Fruit fly (Drosophila melanogaster) whole organism, embryonic: ENCODE results near the gene Cyp6v1.
A peak's percentile ranks its signal among the peaks of the same experiment; 100 is the strongest.

ENCODE experiments used
- Atf3 ChIP-seq: fragments of 200-800 bp; sonication (Bioruptor generic); optimal IDR thresholded peaks from 3 replicates; lab custom pipeline; 2016; ENCODE audit warnings: missing biosample characterization, missing genetic modification characterization
- Bteb2 ChIP-seq: fragments of 200-800 bp; sonication (Bioruptor generic); optimal IDR thresholded peaks from 2 replicates; lab custom pipeline; 2016; ENCODE audit warnings: missing biosample characterization, missing genetic modification characterization
- CG10654 ChIP-seq: fragments of 200-800 bp; sonication (Bioruptor generic); optimal IDR thresholded peaks from 2 replicates; lab custom pipeline; 2016; ENCODE audit warnings: missing biosample characterization, missing genetic modification characterization
- CG10979 ChIP-seq: fragments of 200-800 bp; sonication (Bioruptor generic); optimal IDR thresholded peaks from 2 replicates; lab custom pipeline; 2018; ENCODE audit warnings: missing biosample characterization, mild to moderate bottlenecking, missing genetic modification characterization, moderate library complexity
- CG14050 ChIP-seq: fragments of 200-800 bp; sonication (Bioruptor generic); IDR thresholded peaks from 3 replicates; pipeline ENCODE4 v1.3.6; 2022; ENCODE audit warnings: missing biosample characterization, missing genetic modification characterization
- CG14710 ChIP-seq: fragments of 200-800 bp; sonication (Bioruptor generic); optimal IDR thresholded peaks from 3 replicates; lab custom pipeline; 2019; ENCODE audit warnings: missing biosample characterization, mild to moderate bottlenecking, missing genetic modification characterization, moderate library complexity
- CG15479 ChIP-seq: fragments of 200-800 bp; sonication (Bioruptor generic); optimal IDR thresholded peaks from 3 replicates; lab custom pipeline; 2019; ENCODE audit warnings: missing biosample characterization, mild to moderate bottlenecking, missing genetic modification characterization, moderate library complexity
- CG15514 ChIP-seq: fragments of 200-800 bp; sonication (Bioruptor generic); optimal IDR thresholded peaks from 3 replicates; lab custom pipeline; 2017; ENCODE audit warnings: missing biosample characterization, missing genetic modification characterization, mild to moderate bottlenecking, moderate library complexity, missing genetic modification reagents
- CG16815 ChIP-seq: fragments of 200-800 bp; sonication (Bioruptor generic); optimal IDR thresholded peaks from 3 replicates; lab custom pipeline; 2017; ENCODE audit warnings: missing biosample characterization, mild to moderate bottlenecking, missing genetic modification characterization
- CG16863 ChIP-seq: fragments of 200-800 bp; sonication (Bioruptor generic); optimal IDR thresholded peaks from 3 replicates; lab custom pipeline; 2016; ENCODE audit warnings: missing biosample characterization, missing genetic modification characterization
- CG17912 ChIP-seq: fragments of 200-800 bp; sonication (Bioruptor generic); optimal IDR thresholded peaks from 2 replicates; lab custom pipeline; 2018; ENCODE audit warnings: missing biosample characterization, mild to moderate bottlenecking, missing genetic modification characterization
- CG2202 ChIP-seq: fragments of 200-800 bp; sonication (Bioruptor generic); optimal IDR thresholded peaks from 2 replicates; lab custom pipeline; 2018; ENCODE audit warnings: missing biosample characterization, mild to moderate bottlenecking, missing genetic modification characterization
- CG2678 ChIP-seq: fragments of 200-800 bp; sonication (Bioruptor generic); optimal IDR thresholded peaks from 3 replicates; lab custom pipeline; 2019; ENCODE audit warnings: missing biosample characterization, mild to moderate bottlenecking, missing genetic modification characterization, moderate library complexity
- CG34224 ChIP-seq: fragments of 200-800 bp; sonication (Bioruptor generic); IDR thresholded peaks from 3 replicates; pipeline ENCODE4 v1.3.6; 2022; ENCODE audit warnings: missing biosample characterization, missing genetic modification characterization; ENCODE audit not compliant: partially characterized antibody
- CG3726 ChIP-seq: fragments of 200-800 bp; sonication (Bioruptor generic); IDR thresholded peaks from 3 replicates; pipeline ENCODE4, ENCODE4 v1.3.6; 2022; ENCODE audit warnings: missing biosample characterization, missing genetic modification characterization
- CG4404 ChIP-seq: fragments of 200-800 bp; sonication (Bioruptor generic); IDR thresholded peaks from 2 replicates; pipeline ENCODE4 v1.3.6; 2022; ENCODE audit warnings: missing biosample characterization, missing genetic modification characterization
- CG4617 ChIP-seq: fragments of 200-800 bp; sonication (Bioruptor generic); optimal IDR thresholded peaks from 3 replicates; lab custom pipeline; 2016; ENCODE audit warnings: missing biosample characterization, missing genetic modification characterization, borderline replicate concordance
- CG5245 ChIP-seq: fragments of 200-800 bp; sonication (Bioruptor generic); optimal IDR thresholded peaks from 3 replicates; lab custom pipeline; 2016; ENCODE audit warnings: missing biosample characterization, missing genetic modification characterization
- CG6272 ChIP-seq: fragments of 200-800 bp; sonication (Bioruptor generic); IDR thresholded peaks from 2 replicates; pipeline ENCODE4 v1.3.6; 2022; ENCODE audit warnings: missing biosample characterization, missing genetic modification characterization
- CG7786 ChIP-seq: fragments of 200-800 bp; sonication (Bioruptor generic); optimal IDR thresholded peaks from 2 replicates; lab custom pipeline; 2016; ENCODE audit warnings: missing biosample characterization, missing genetic modification characterization
- CG7839 ChIP-seq: fragments of 200-800 bp; sonication (Bioruptor generic); optimal IDR thresholded peaks from 3 replicates; lab custom pipeline; 2018; ENCODE audit warnings: missing biosample characterization, mild to moderate bottlenecking, missing genetic modification characterization, moderate library complexity
- CG9609 ChIP-seq: fragments of 200-800 bp; sonication (Bioruptor generic); optimal IDR thresholded peaks from 3 replicates; lab custom pipeline; 2016; ENCODE audit warnings: missing biosample characterization, missing genetic modification characterization
- D ChIP-seq, 2 experiments: fragments of 200-800 bp in 1 of 2; fragments of >200 bp in 1 of 2; sonication (Bioruptor generic) in 1 of 2; optimal IDR thresholded peaks; 2 replicates in 1 of 2; 3 replicates in 1 of 2; lab custom pipeline; 2017; ENCODE audit warnings: mild to moderate bottlenecking in 1 of 2, missing biosample characterization in 1 of 2, missing genetic modification characterization in 1 of 2, missing genetic modification reagents in 1 of 2
- D19A ChIP-seq: fragments of 200-800 bp; optimal IDR thresholded peaks from 3 replicates; lab custom pipeline; 2019; ENCODE audit warnings: missing biosample characterization, mild to moderate bottlenecking, missing genetic modification characterization, moderate library complexity
- Eip74EF ChIP-seq, 2 experiments: fragments of 200-800 bp in 1 of 2; fragments of >200 bp in 1 of 2; sonication (Bioruptor generic) in 1 of 2; optimal IDR thresholded peaks; 2 replicates each; lab custom pipeline; 2017 to 2019; ENCODE audit warnings: missing biosample characterization in 2 of 2, missing genetic modification characterization in 2 of 2, mild to moderate bottlenecking in 1 of 2, moderate library complexity in 1 of 2
- Fer1 ChIP-seq: fragments of 200-800 bp; sonication (Bioruptor generic); optimal IDR thresholded peaks from 2 replicates; lab custom pipeline; 2017; ENCODE audit warnings: missing biosample characterization, mild to moderate bottlenecking, missing genetic modification characterization
- GATAe ChIP-seq: fragments of 200-800 bp; sonication (Bioruptor generic); conservative IDR thresholded peaks from 2 replicates; pipeline ENCODE4 v1.3.6; 2022; ENCODE audit warnings: missing biosample characterization, missing genetic modification characterization
- Gsc ChIP-seq: fragments of 200-800 bp; sonication (Bioruptor generic); IDR thresholded peaks from 2 replicates; pipeline ENCODE4 v1.3.6; 2022; ENCODE audit warnings: missing biosample characterization, missing genetic modification characterization
- Hsf ChIP-seq: fragments of 200-800 bp; sonication (Bioruptor generic); optimal IDR thresholded peaks from 3 replicates; lab custom pipeline; 2016; ENCODE audit warnings: missing biosample characterization, missing genetic modification characterization
- MTF-1 ChIP-seq: fragments of 200-800 bp; sonication (Bioruptor generic); optimal IDR thresholded peaks from 2 replicates; lab custom pipeline; 2018; ENCODE audit warnings: missing biosample characterization, mild to moderate bottlenecking, missing genetic modification characterization, borderline replicate concordance
- Med ChIP-seq: fragments of 200-800 bp; sonication (Bioruptor generic); peaks from one replicate; lab custom pipeline; 2016; ENCODE audit warnings: missing biosample characterization, missing genetic modification characterization, mild to moderate bottlenecking, inconsistent platforms, moderate library complexity
- Mes4 ChIP-seq: fragments of 200-800 bp; sonication (Bioruptor generic); optimal IDR thresholded peaks from 2 replicates; lab custom pipeline; 2016; ENCODE audit warnings: missing biosample characterization, missing genetic modification characterization
- Nf-YB ChIP-seq: fragments of 200-800 bp; sonication (Bioruptor generic); optimal IDR thresholded peaks from 3 replicates; lab custom pipeline; 2019; ENCODE audit warnings: missing biosample characterization, mild to moderate bottlenecking, missing genetic modification characterization, moderate library complexity
- Sry-δ ChIP-seq: fragments of 200-800 bp; sonication (Bioruptor generic); optimal IDR thresholded peaks from 2 replicates; lab custom pipeline; 2016; ENCODE audit warnings: missing biosample characterization, missing genetic modification characterization
- ap ChIP-seq: fragments of 200-800 bp; sonication (Bioruptor generic); IDR thresholded peaks from 2 replicates; pipeline ENCODE4 v1.3.6; 2022; ENCODE audit warnings: missing biosample characterization, missing genetic modification characterization
- bab2 ChIP-seq: fragments of 200-800 bp; sonication (Bioruptor generic); optimal IDR thresholded peaks from 2 replicates; lab custom pipeline; 2016; ENCODE audit warnings: missing biosample characterization, missing genetic modification characterization
- cad ChIP-seq: fragments of >200 bp; optimal IDR thresholded peaks from 2 replicates; lab custom pipeline; 2017; ENCODE audit warnings: missing biosample characterization, missing genetic modification characterization
- cato ChIP-seq: fragments of 200-800 bp; sonication (Bioruptor generic); optimal IDR thresholded peaks from 2 replicates; lab custom pipeline; 2016; ENCODE audit warnings: missing biosample characterization, missing genetic modification characterization, borderline replicate concordance
- chinmo ChIP-seq: fragments of 200-800 bp; sonication (Bioruptor generic); IDR thresholded peaks from 4 replicates; pipeline ENCODE4 v1.3.6; 2022; ENCODE audit warnings: missing biosample characterization, missing genetic modification characterization; ENCODE audit not compliant: partially characterized antibody
- dati ChIP-seq: fragments of 200-800 bp; sonication (Bioruptor generic); IDR thresholded peaks from 2 replicates; pipeline ENCODE4 v1.3.6; 2022; ENCODE audit warnings: missing biosample characterization, missing genetic modification characterization
- fd64A ChIP-seq: fragments of 200-800 bp; sonication (Bioruptor generic); optimal IDR thresholded peaks from 3 replicates; lab custom pipeline; 2018; ENCODE audit warnings: missing biosample characterization, mild to moderate bottlenecking, missing genetic modification characterization
- her ChIP-seq: fragments of 200-800 bp; sonication (Bioruptor generic); optimal IDR thresholded peaks from 2 replicates; lab custom pipeline; 2016; ENCODE audit warnings: missing biosample characterization, missing genetic modification characterization
- jumu ChIP-seq: fragments of 200-800 bp; sonication (Bioruptor generic); optimal IDR thresholded peaks from 3 replicates; lab custom pipeline; 2016; ENCODE audit warnings: missing biosample characterization, missing genetic modification characterization
- salm ChIP-seq: fragments of 200-800 bp; sonication (Bioruptor generic); optimal IDR thresholded peaks from 2 replicates; lab custom pipeline; 2018; ENCODE audit warnings: missing biosample characterization, mild to moderate bottlenecking, missing genetic modification characterization
- seq ChIP-seq: fragments of 200-800 bp; sonication (Bioruptor generic); IDR thresholded peaks from 2 replicates; pipeline ENCODE4 v1.3.6; 2022; ENCODE audit warnings: missing biosample characterization, missing genetic modification characterization
- slp2 ChIP-seq: fragments of 200-800 bp; sonication (Bioruptor generic); optimal IDR thresholded peaks from 2 replicates; lab custom pipeline; 2016; ENCODE audit warnings: missing biosample characterization, missing genetic modification characterization
- twi ChIP-seq: fragments of 200-800 bp; optimal IDR thresholded peaks from 2 replicates; lab custom pipeline; 2019; ENCODE audit warnings: missing biosample characterization, mild to moderate bottlenecking, missing genetic modification characterization, moderate library complexity
- unc-4 ChIP-seq: fragments of 200-800 bp; sonication (Bioruptor generic); IDR thresholded peaks from 2 replicates; pipeline ENCODE4 v1.3.6; 2022; ENCODE audit warnings: missing biosample characterization, missing genetic modification characterization; ENCODE audit not compliant: partially characterized antibody
- vfl ChIP-seq: fragments of 200-800 bp; sonication (Bioruptor generic); optimal IDR thresholded peaks from 2 replicates; lab custom pipeline; 2016; ENCODE audit warnings: missing biosample characterization, missing genetic modification characterization
- vnd ChIP-seq: fragments of 200-800 bp; sonication (Bioruptor generic); IDR thresholded peaks from 3 replicates; pipeline ENCODE4 v1.3.6; 2022; ENCODE audit warnings: missing biosample characterization, missing genetic modification characterization; ENCODE audit not compliant: partially characterized antibody
- yki ChIP-seq: fragments of >200 bp; optimal IDR thresholded peaks from 3 replicates; lab custom pipeline; 2018

Cyp6v1 gene

DNA sequence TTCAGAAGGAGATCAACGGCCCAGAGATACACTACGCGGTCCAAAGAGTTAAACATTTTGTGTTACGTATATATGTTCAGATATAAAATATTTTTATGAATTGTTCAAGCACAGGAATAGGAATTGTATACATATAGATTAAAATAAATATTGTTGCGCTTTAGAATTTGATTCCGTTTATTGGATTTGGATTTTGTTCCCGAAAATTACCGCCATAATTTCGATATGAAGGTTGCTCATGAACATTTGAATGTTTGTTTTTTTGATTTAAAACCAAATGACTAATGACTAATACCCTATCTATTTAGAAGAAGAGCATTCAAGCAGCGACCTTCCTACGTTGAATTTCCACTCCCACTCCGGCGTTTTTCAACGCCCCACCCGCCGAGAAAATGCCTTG, 13.0 kb upstream of the Cyp6v1 start (continued):
- no peak for TF ChIP-seq slp2 (GFP tag; lab: Kevin White, UChicago)
- no peak for TF ChIP-seq seq (GFP tag; lab: Robert Waterston, UW)
- no peak for TF ChIP-seq dati (GFP tag; lab: Robert Waterston, UW)
- TF ChIP-seq CG15514: no peak
- no peak for TF ChIP-seq her (GFP tag; lab: Kevin White, UChicago)
- TF ChIP-seq yki (lab: Kevin White, UChicago): no peak
- TF ChIP-seq CG10654: no peak
- no peak for TF ChIP-seq CG16863 (GFP tag; lab: Kevin White, UChicago)
- TF ChIP-seq CG2202 (tag; lab: Kevin White, UChicago): peak; percentile 16
- TF ChIP-seq CG15479 (GFP tag; lab: Kevin White, UChicago): no peak
- TF ChIP-seq Nf-YB (GFP tag; lab: Kevin White, UChicago): no peak
- TF ChIP-seq Gsc: no peak
- peak; percentile 57 for TF ChIP-seq CG14710 (tag; lab: Kevin White, UChicago)
- peak; percentile 3 for TF ChIP-seq CG5245
- TF ChIP-seq CG4617: no peak
- TF ChIP-seq CG7839 (tag; lab: Kevin White, UChicago): peak; percentile 42
- TF ChIP-seq chinmo: no peak
- no peak for TF ChIP-seq CG9609 (GFP tag; lab: Kevin White, UChicago)
- TF ChIP-seq CG17912 (GFP tag; lab: Kevin White, UChicago): no peak
- TF ChIP-seq cad (GFP tag; lab: Kevin White, UChicago): no peak
- TF ChIP-seq bab2 (GFP tag; lab: Kevin White, UChicago): no peak
- no peak for TF ChIP-seq Fer1
- no peak for TF ChIP-seq D (optimal IDR thresholded peaks at IDR 0.05; lab: Kevin White, UChicago)
- TF ChIP-seq D (GFP tag; optimal IDR thresholded peaks at IDR 0.05; lab: Kevin White, UChicago): peak; percentile 62
- TF ChIP-seq fd64A: no peak
- TF ChIP-seq CG10979: peak; percentile 72
- TF ChIP-seq MTF-1 (GFP tag; lab: Kevin White, UChicago): no peak
- TF ChIP-seq salm (tag; lab: Kevin White, UChicago): no peak
- no peak for TF ChIP-seq jumu (GFP tag; lab: Kevin White, UChicago)
- no peak for TF ChIP-seq vnd (GFP tag; lab: Robert Waterston, UW)
- no peak for TF ChIP-seq CG6272 (GFP tag; lab: Robert Waterston, UW)
- TF ChIP-seq Atf3 (GFP tag; lab: Kevin White, UChicago): no peak
- TF ChIP-seq twi: peak; percentile 7
- no peak for TF ChIP-seq Mes4 (GFP tag; lab: Kevin White, UChicago)
- no peak for TF ChIP-seq Sry-δ
- no peak for TF ChIP-seq CG14050 (GFP tag; lab: Robert Waterston, UW)
- TF ChIP-seq Bteb2: no peak
- TF ChIP-seq Hsf (GFP tag; lab: Kevin White, UChicago): peak; percentile 4
- TF ChIP-seq Med (GFP tag; lab: Kevin White, UChicago): no peak
- TF ChIP-seq CG7786 (GFP tag; lab: Kevin White, UChicago): no peak
- TF ChIP-seq CG3726: no peak
- no peak for TF ChIP-seq GATAe (GFP tag; lab: Robert Waterston, UW)
- no peak for TF ChIP-seq vfl (GFP tag; lab: Kevin White, UChicago)
- no peak for TF ChIP-seq unc-4
- TF ChIP-seq ap: no peak
- TF ChIP-seq CG34224 (GFP tag; lab: Robert Waterston, UW): no peak
- TF ChIP-seq CG16815 (GFP tag; lab: Kevin White, UChicago): peak; percentile 38
- TF ChIP-seq CG4404 (GFP tag; lab: Robert Waterston, UW): no peak
- TF ChIP-seq CG2678 (tag; lab: Kevin White, UChicago): peak; percentile 52
- TF ChIP-seq Eip74EF (GFP tag; optimal IDR thresholded peaks at IDR 0.05; lab: Kevin White, UChicago): no peak
- TF ChIP-seq cato (GFP tag; lab: Kevin White, UChicago): peak; percentile 23
- peak; percentile 99 for TF ChIP-seq D19A (tag; lab: Kevin White, UChicago)
